Worm (Caenorhabditis elegans) whole organism, L1 larva: Measurements from ENCODE around the gene lgc-13.
A peak's percentile ranks its signal among the peaks of the same experiment; 100 is the strongest.

Source experiments
- C04F5.9 ChIP-seq: sonication (generic microtip); optimal IDR thresholded peaks from 2 replicates; lab custom pipeline; 2016; ENCODE audit warnings: missing genetic modification characterization, missing compliant biosample characterization
- C16A3.4 ChIP-seq: fragments of 150-350 bp; optimal IDR thresholded peaks from 2 replicates; lab custom pipeline; 2014; ENCODE audit warnings: missing biosample characterization, missing genetic modification characterization
- F16B12.6 ChIP-seq: fragments of 150-350 bp; optimal IDR thresholded peaks from 2 replicates; lab custom pipeline; 2014; ENCODE audit warnings: missing biosample characterization, missing genetic modification characterization
- Y116A8C.19 ChIP-seq: sonication (generic microtip); optimal IDR thresholded peaks from 2 replicates; lab custom pipeline; 2016; ENCODE audit warnings: missing compliant biosample characterization, missing genetic modification characterization, borderline replicate concordance
- aha-1 ChIP-seq: fragments of 150-350 bp; optimal IDR thresholded peaks from 2 replicates; lab custom pipeline; 2014; ENCODE audit warnings: missing biosample characterization, missing genetic modification characterization
- alr-1 ChIP-seq: fragments of 200-800 bp; sonication (Bioruptor generic); optimal IDR thresholded peaks from 2 replicates; lab custom pipeline; 2018; ENCODE audit warnings: borderline replicate concordance, mild to moderate bottlenecking, missing genetic modification characterization, missing compliant biosample characterization
- aly-2 ChIP-seq: fragments of 150-350 bp; optimal IDR thresholded peaks from 2 replicates; lab custom pipeline; 2014; ENCODE audit warnings: missing biosample characterization, missing genetic modification characterization
- ama-1 ChIP-seq: fragments of 150-350 bp; optimal IDR thresholded peaks from 2 replicates; lab custom pipeline; 2014
- blmp-1 ChIP-seq: fragments of 150-350 bp; optimal IDR thresholded peaks from 2 replicates; lab custom pipeline; 2014; ENCODE audit warnings: missing biosample characterization, missing genetic modification characterization
- ceh-63 ChIP-seq: fragments of 200-800 bp; sonication (Bioruptor generic); optimal IDR thresholded peaks from 2 replicates; lab custom pipeline; 2018; ENCODE audit warnings: mild to moderate bottlenecking, missing genetic modification characterization, missing compliant biosample characterization
- ceh-8 ChIP-seq: fragments of 200-800 bp; sonication (Bioruptor generic); optimal IDR thresholded peaks from 2 replicates; lab custom pipeline; 2018; ENCODE audit warnings: mild to moderate bottlenecking, missing genetic modification characterization, moderate library complexity, missing compliant biosample characterization
- ceh-88 ChIP-seq: fragments of 200-800 bp; sonication (Bioruptor generic); IDR thresholded peaks from 2 replicates; pipeline ENCODE4 v1.3.6; 2022; ENCODE audit warnings: missing genetic modification characterization, missing compliant biosample characterization
- efl-1 ChIP-seq, 4 experiments: fragments of 150-350 bp; optimal IDR thresholded peaks in 3 of 4; peaks in 1 of 4; 1 replicate in 1 of 4; 2 replicates in 3 of 4; lab custom pipeline; 2014; ENCODE audit warnings: missing biosample characterization in 2 of 4, missing genetic modification characterization in 2 of 4, missing genetic modification reagents in 2 of 4
- elt-2 ChIP-seq: sonication (generic microtip); optimal IDR thresholded peaks from 2 replicates; lab custom pipeline; 2016; ENCODE audit warnings: missing genetic modification characterization, mild to moderate bottlenecking, inconsistent platforms, missing compliant biosample characterization, missing genetic modification reagents
- fkh-10 ChIP-seq: sonication (generic microtip); optimal IDR thresholded peaks from 2 replicates; lab custom pipeline; 2017; ENCODE audit warnings: missing biosample characterization, missing genetic modification reagents, missing genetic modification characterization
- fkh-4 ChIP-seq: sonication (generic microtip); optimal IDR thresholded peaks from 2 replicates; lab custom pipeline; 2016; ENCODE audit warnings: missing compliant biosample characterization, missing genetic modification characterization, borderline replicate concordance
- fkh-8 ChIP-seq: sonication (generic microtip); optimal IDR thresholded peaks from 2 replicates; lab custom pipeline; 2016; ENCODE audit warnings: mild to moderate bottlenecking, missing genetic modification characterization, missing compliant biosample characterization
- hlh-17 ChIP-seq: fragments of 200-800 bp; sonication (Bioruptor generic); optimal IDR thresholded peaks from 2 replicates; lab custom pipeline; 2018; ENCODE audit warnings: missing genetic modification characterization, mild to moderate bottlenecking, missing compliant biosample characterization, moderate library complexity, borderline replicate concordance
- hlh-4 ChIP-seq: sonication (generic microtip); optimal IDR thresholded peaks from 2 replicates; lab custom pipeline; 2016; ENCODE audit warnings: mild to moderate bottlenecking, missing genetic modification characterization, missing compliant biosample characterization
- jun-1 ChIP-seq: fragments of 150-350 bp; optimal IDR thresholded peaks from 2 replicates; lab custom pipeline; 2014; ENCODE audit warnings: missing biosample characterization, missing genetic modification reagents, missing genetic modification characterization
- lin-14 ChIP-seq: fragments of 200-800 bp; sonication (Bioruptor generic); optimal IDR thresholded peaks from 2 replicates; lab custom pipeline; 2018; ENCODE audit warnings: mild to moderate bottlenecking, missing genetic modification characterization, moderate library complexity, missing compliant biosample characterization
- lin-15B ChIP-seq: fragments of 150-350 bp; sonication (generic microtip); optimal IDR thresholded peaks from 3 replicates; lab custom pipeline; 2014; ENCODE audit warnings: missing biosample characterization, missing genetic modification characterization
- lin-39 ChIP-seq: fragments of 150-350 bp; optimal IDR thresholded peaks from 2 replicates; lab custom pipeline; 2014; ENCODE audit warnings: missing biosample characterization, missing genetic modification reagents, missing genetic modification characterization
- lir-3 ChIP-seq: sonication (generic microtip); optimal IDR thresholded peaks from 2 replicates; lab custom pipeline; 2016; ENCODE audit warnings: mild to moderate bottlenecking, missing genetic modification characterization, moderate library complexity, missing compliant biosample characterization; ENCODE audit not compliant: poor library complexity
- mef-2 ChIP-seq: fragments of 150-350 bp; optimal IDR thresholded peaks from 2 replicates; lab custom pipeline; 2014; ENCODE audit warnings: missing biosample characterization, missing genetic modification characterization
- nhr-11 ChIP-seq: fragments of 150-350 bp; optimal IDR thresholded peaks from 2 replicates; lab custom pipeline; 2014; ENCODE audit warnings: missing biosample characterization, missing genetic modification characterization
- nhr-19 ChIP-seq: fragments of 200-800 bp; sonication (Bioruptor generic); conservative IDR thresholded peaks from 2 replicates; pipeline ENCODE4 v1.3.6; 2022; ENCODE audit warnings: missing genetic modification characterization, missing compliant biosample characterization
- nhr-20 ChIP-seq: sonication (generic microtip); optimal IDR thresholded peaks from 2 replicates; lab custom pipeline; 2016; ENCODE audit warnings: mild to moderate bottlenecking, missing genetic modification characterization, missing compliant biosample characterization
- nhr-28 ChIP-seq: fragments of 150-350 bp; optimal IDR thresholded peaks from 2 replicates; lab custom pipeline; 2014; ENCODE audit warnings: missing biosample characterization, missing genetic modification characterization
- nhr-76 ChIP-seq: sonication (generic microtip); optimal IDR thresholded peaks from 2 replicates; lab custom pipeline; 2017; ENCODE audit warnings: missing biosample characterization, missing genetic modification characterization
- nhr-85 ChIP-seq: sonication (generic microtip); peaks from one replicate; lab custom pipeline; 2016; ENCODE audit warnings: missing genetic modification characterization, inconsistent platforms, missing compliant biosample characterization
- nhr-90 ChIP-seq: sonication (generic microtip); optimal IDR thresholded peaks from 2 replicates; lab custom pipeline; 2016; ENCODE audit warnings: mild to moderate bottlenecking, missing genetic modification characterization, missing compliant biosample characterization; ENCODE audit not compliant: poor library complexity
- pag-3 ChIP-seq: sonication (generic microtip); optimal IDR thresholded peaks from 2 replicates; lab custom pipeline; 2017; ENCODE audit warnings: missing genetic modification characterization, mild to moderate bottlenecking, missing compliant biosample characterization, antibody characterized with exemption, borderline replicate concordance; ENCODE audit not compliant: insufficient read depth
- pqm-1 ChIP-seq: sonication (generic microtip); optimal IDR thresholded peaks from 3 replicates; lab custom pipeline; 2017; ENCODE audit warnings: missing biosample characterization, missing genetic modification characterization
- rnt-1 ChIP-seq: sonication (generic microtip); optimal IDR thresholded peaks from 2 replicates; lab custom pipeline; 2016; ENCODE audit warnings: mild to moderate bottlenecking, missing genetic modification characterization, moderate library complexity, missing compliant biosample characterization
- snpc-4 ChIP-seq: fragments of 150-350 bp; optimal IDR thresholded peaks from 2 replicates; lab custom pipeline; 2014; ENCODE audit warnings: missing biosample characterization, missing genetic modification characterization
- sox-4 ChIP-seq: sonication (generic microtip); optimal IDR thresholded peaks from 2 replicates; lab custom pipeline; 2016; ENCODE audit warnings: missing genetic modification characterization, missing compliant biosample characterization
- swsn-7 ChIP-seq: sonication (generic microtip); optimal IDR thresholded peaks from 2 replicates; lab custom pipeline; 2016; ENCODE audit warnings: missing genetic modification characterization, missing compliant biosample characterization
- tbx-2 ChIP-seq: sonication (generic microtip); optimal IDR thresholded peaks from 2 replicates; lab custom pipeline; 2016; ENCODE audit warnings: missing genetic modification characterization, missing compliant biosample characterization
- unc-130 ChIP-seq: fragments of 150-350 bp; optimal IDR thresholded peaks from 2 replicates; lab custom pipeline; 2017; ENCODE audit warnings: missing biosample characterization, missing genetic modification characterization, inconsistent platforms
- unc-62 ChIP-seq: fragments of 150-350 bp; optimal IDR thresholded peaks from 2 replicates; lab custom pipeline; 2014; ENCODE audit warnings: missing biosample characterization, missing genetic modification reagents, missing genetic modification characterization
- unc-86 ChIP-seq: sonication (generic microtip); optimal IDR thresholded peaks from 2 replicates; lab custom pipeline; 2016; ENCODE audit warnings: missing genetic modification characterization, missing compliant biosample characterization
- unc-98 ChIP-seq: fragments of 200-800 bp; sonication (Bioruptor generic); IDR thresholded peaks from 2 replicates; pipeline ENCODE4 v1.3.6; 2022; ENCODE audit warnings: missing genetic modification characterization, missing compliant biosample characterization
- vab-15 ChIP-seq: sonication (generic microtip); optimal IDR thresholded peaks from 2 replicates; lab custom pipeline; 2017; ENCODE audit warnings: missing genotype, mild to moderate bottlenecking, missing genetic modification characterization, missing compliant biosample characterization
- zip-4 ChIP-seq: fragments of 200-800 bp; sonication (Bioruptor generic); optimal IDR thresholded peaks from 2 replicates; lab custom pipeline; 2018; ENCODE audit warnings: mild to moderate bottlenecking, missing genetic modification characterization, moderate library complexity, missing compliant biosample characterization
- ztf-4 ChIP-seq: fragments of 150-350 bp; optimal IDR thresholded peaks from 2 replicates; lab custom pipeline; 2014; ENCODE audit warnings: missing biosample characterization, missing genetic modification characterization

lgc-13 gene

DNA sequence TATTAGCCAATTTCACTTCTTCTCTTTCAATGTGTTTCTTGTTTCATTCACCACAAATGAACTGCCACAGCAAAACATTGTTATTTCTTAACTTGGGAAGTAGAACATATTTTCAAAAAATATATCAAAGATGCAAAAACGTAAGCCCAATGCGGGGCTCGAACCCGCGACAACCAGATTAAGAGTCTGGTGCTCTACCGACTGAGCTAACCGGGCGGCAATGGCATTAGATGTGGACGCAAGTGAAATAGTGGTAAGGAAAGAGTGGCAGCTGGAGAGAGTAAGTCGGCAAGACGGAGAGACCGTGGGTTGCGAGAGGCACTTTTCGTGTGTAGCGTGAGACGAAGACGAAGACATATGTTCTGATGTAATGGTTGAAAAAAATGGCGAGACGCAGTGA lies 3.0 kb upstream of the lgc-13 start (continued):
- TF ChIP-seq nhr-11 (tag; lab: Kevin White, UChicago) (no peak), C16A3.4 (tag; lab: Kevin White, UChicago) (peak; percentile 58), vab-15 (tag; lab: Kevin White, UChicago) (peak; percentile 71), sox-4 (tag; lab: Kevin White, UChicago) (peak; percentile 63), lin-15B (tag; lab: Kevin White, UChicago) (no peak), pqm-1 (tag; lab: Kevin White, UChicago) (no peak), unc-62 (GFP tag; lab: Kevin White, UChicago) (no peak), F16B12.6 (no peak), lin-14 (GFP tag; lab: Kevin White, UChicago) (peak; percentile 87), unc-86 (tag; lab: Kevin White, UChicago) (peak; percentile 79), nhr-20 (tag; lab: Kevin White, UChicago) (peak; percentile 82), hlh-4 (tag; lab: Kevin White, UChicago) (no peak), aly-2 (tag; lab: Kevin White, UChicago) (peak; percentile 38), Y116A8C.19 (no peak), nhr-76 (tag; lab: Kevin White, UChicago) (no peak), ceh-63 (GFP tag; lab: Kevin White, UChicago) (no peak), ama-1 (no peak), unc-130 (tag; lab: Kevin White, UChicago) (peak; percentile 60), C04F5.9 (tag; lab: Kevin White, UChicago) (peak; percentile 35), nhr-85 (tag; lab: Kevin White, UChicago) (peak; percentile 78), nhr-28 (tag; lab: Kevin White, UChicago) (no peak), tbx-2 (tag; lab: Kevin White, UChicago) (peak; percentile 79), swsn-7 (tag; lab: Kevin White, UChicago) (peak; percentile 85), lir-3 (peak; percentile 60), efl-1 (optimal IDR thresholded peaks at IDR 0.05; lab: Kevin White, UChicago) (peak; percentile 39 to 40), efl-1 (GFP tag; optimal IDR thresholded peaks at IDR 0.05 in 1 of 2; lab: Kevin White, UChicago) (peak; percentile 11 to 93), ceh-88 (GFP tag; lab: Robert Waterston, UW) (peak; percentile 50; the same call in 1 of the 2 replicates), mef-2 (tag; lab: Kevin White, UChicago) (no peak), fkh-8 (tag; lab: Kevin White, UChicago) (peak; percentile 82), lin-39 (tag; lab: Kevin White, UChicago) (no peak), alr-1 (tag; lab: Kevin White, UChicago) (no peak), elt-2 (tag; lab: Kevin White, UChicago) (peak; percentile 38), aha-1 (tag; lab: Kevin White, UChicago) (no peak)

DNA sequence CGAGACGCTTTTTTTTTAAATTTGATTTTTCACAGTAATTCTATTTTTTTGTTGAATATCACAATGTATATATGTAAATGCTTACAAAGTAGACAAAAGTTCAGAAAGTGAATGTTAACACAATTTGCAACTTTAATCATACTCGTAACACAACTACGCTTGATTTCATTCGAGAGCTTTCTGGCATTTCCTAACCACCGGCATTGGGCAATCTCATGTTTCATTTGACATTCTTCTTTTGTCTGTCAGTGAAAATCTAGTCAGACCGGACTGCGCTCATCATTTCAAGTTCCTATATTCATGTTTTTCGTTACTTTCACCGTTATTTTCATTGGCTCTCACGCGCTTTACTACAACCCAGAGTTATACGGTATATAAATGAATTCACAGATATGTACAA lies 2.2 kb downstream of the lgc-13 start, which contains the start of gene lgc-14:
Gene lgc-14, plus strand, starts transcription at position 301 of the 400 bp plus-strand sequence.
- no peak for TF ChIP-seq aly-2 (tag; lab: Kevin White, UChicago)
- no peak for TF ChIP-seq vab-15 (tag; lab: Kevin White, UChicago)
- TF ChIP-seq nhr-90: no peak
- TF ChIP-seq blmp-1 (tag; lab: Kevin White, UChicago): no peak
- no peak for TF ChIP-seq nhr-11 (tag; lab: Kevin White, UChicago)
- TF ChIP-seq ceh-8 (GFP tag; lab: Kevin White, UChicago): no peak
- no peak for TF ChIP-seq unc-86 (tag; lab: Kevin White, UChicago)
- no peak for TF ChIP-seq mef-2 (tag; lab: Kevin White, UChicago)
- TF ChIP-seq pqm-1 (tag; lab: Kevin White, UChicago): no peak
- TF ChIP-seq fkh-4 (tag; lab: Kevin White, UChicago): no peak
- TF ChIP-seq lir-3: no peak
- no peak for TF ChIP-seq unc-98 (GFP tag; lab: Robert Waterston, UW)
- TF ChIP-seq, all 84 proteins: peak for 0

DNA sequence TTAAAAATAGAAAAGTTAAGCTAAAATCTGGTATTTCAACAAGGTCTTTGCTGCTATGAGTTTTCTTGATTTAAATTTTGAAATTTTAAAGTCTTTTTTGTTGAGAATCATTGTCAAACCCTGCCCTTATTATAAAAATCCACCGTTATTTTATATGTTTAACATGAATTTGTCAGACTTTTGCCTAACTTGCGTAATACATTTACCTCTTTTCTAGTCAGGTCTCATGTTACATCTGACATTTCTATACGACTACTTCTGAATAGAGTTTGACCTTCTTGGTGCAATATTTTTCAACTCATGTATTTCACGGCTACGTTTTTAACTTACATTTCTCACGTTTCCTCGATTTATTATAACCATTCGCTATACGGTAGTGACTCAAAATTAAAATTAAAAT lies 5.1 kb downstream of the lgc-13 start, which contains the start of gene lgc-15:
Gene lgc-15, plus strand, starts transcription at position 301 of the 400 bp plus-strand sequence.
- no peak for TF ChIP-seq fkh-10 (GFP tag; lab: Kevin White, UChicago)
- TF ChIP-seq unc-86 (tag; lab: Kevin White, UChicago): no peak
- TF ChIP-seq lin-15B (tag; lab: Kevin White, UChicago): no peak
- TF ChIP-seq C16A3.4 (tag; lab: Kevin White, UChicago): no peak
- TF ChIP-seq ama-1: no peak
- TF ChIP-seq nhr-19 (GFP tag; lab: Robert Waterston, UW): no peak
- no peak for TF ChIP-seq zip-4 (GFP tag; lab: Kevin White, UChicago)
- no peak for TF ChIP-seq blmp-1 (tag; lab: Kevin White, UChicago)
- TF ChIP-seq ztf-4 (tag; lab: Kevin White, UChicago): no peak
- no peak for TF ChIP-seq snpc-4 (tag; lab: Kevin White, UChicago)
- TF ChIP-seq jun-1 (tag; lab: Kevin White, UChicago): no peak
- TF ChIP-seq hlh-17: no peak
- no peak for TF ChIP-seq pag-3 (tag; lab: Kevin White, UChicago)
- no peak for TF ChIP-seq rnt-1 (tag; lab: Kevin White, UChicago)
- TF ChIP-seq nhr-85 (tag; lab: Kevin White, UChicago): no peak
